Fruit fly (Drosophila melanogaster): Measurements from ENCODE around the gene SNF4Agamma.

Gene SNF4Agamma

DNA sequence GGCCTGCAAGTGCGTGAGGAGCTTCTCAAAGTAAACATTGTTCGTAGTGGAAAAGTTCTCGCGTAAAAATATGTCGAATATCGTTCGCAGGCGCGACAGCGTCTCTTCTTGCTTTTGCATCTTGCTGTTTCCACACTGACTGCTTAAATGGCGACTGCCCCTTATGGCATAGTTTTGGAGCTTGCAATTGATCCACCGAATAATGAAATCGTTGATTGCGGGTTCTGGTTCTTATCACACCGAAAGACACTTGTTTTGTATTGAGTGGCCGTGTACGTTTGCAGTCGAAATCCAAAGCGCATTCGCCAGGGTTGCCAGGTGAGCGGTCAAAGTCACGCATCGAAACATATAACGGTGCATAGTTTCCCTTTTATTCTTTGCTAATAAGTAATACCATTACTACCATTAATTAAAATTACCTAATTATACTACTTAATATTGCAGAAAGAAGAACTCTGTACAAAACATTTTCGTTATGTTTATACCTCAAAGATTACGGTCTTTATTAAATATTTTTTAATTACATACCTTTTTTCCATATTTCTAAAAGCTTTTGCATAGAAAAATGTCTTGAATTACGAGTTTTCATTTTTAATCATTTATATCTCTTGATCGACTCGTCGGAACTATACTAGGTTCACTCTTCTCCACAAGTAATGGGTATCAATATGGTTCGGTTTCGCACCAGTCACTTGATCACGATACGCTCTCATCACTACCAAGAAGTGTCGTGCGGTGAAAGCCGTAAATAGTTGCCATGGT is 38.9 kb upstream of the SNF4Agamma start, which contains the start of the genes CG7044 and Tbc1d22 (continued):
- TF ChIP-seq CG10979 (tag; optimal IDR thresholded peaks at IDR 0.05) (peak; percentile 24), Jarid2 (GFP tag; optimal IDR thresholded peaks at IDR 0.05) (no peak), Mrtf (GFP tag; IDR thresholded peaks at IDR 0.05) (no peak; the same call in 2 of the 3 replicates), Abd-B (GFP tag; optimal IDR thresholded peaks at IDR 0.05) (peak; percentile 71), CG10959 (GFP tag; IDR thresholded peaks at IDR 0.05) (0 out of 2 replicates have a peak, but pooled peaks have one; percentile 10), BtbVII (GFP tag; optimal IDR thresholded peaks at IDR 0.05) (no peak), Sox102F (GFP tag; optimal IDR thresholded peaks at IDR 0.05) (no peak), CG13624 (GFP tag; optimal IDR thresholded peaks at IDR 0.05) (peak; percentile 28), Camta (GFP tag; optimal IDR thresholded peaks at IDR 0.05) (no peak), Hr3 (GFP tag; optimal IDR thresholded peaks at IDR 0.05) (peak; percentile 69), HmgZ (tag; optimal IDR thresholded peaks at IDR 0.05) (no peak), Rfx (GFP tag; IDR thresholded peaks at IDR 0.05) (peak; percentile 44; the same call in 1 of the 2 replicates), slou (GFP tag; optimal IDR thresholded peaks at IDR 0.05) (peak; percentile 25), abd-A (tag; optimal IDR thresholded peaks at IDR 0.05) (no peak), br (optimal IDR thresholded peaks at IDR 0.05) (no peak), so (GFP tag; IDR thresholded peaks at IDR 0.05) (no peak), CG3847 (GFP tag; IDR thresholded peaks at IDR 0.05) (peak; percentile 36; the same call in 1 of the 2 replicates), pan (optimal IDR thresholded peaks at IDR 0.05) (peak in 1 of 2 experiments; percentile 19), pan (GFP tag; optimal IDR thresholded peaks at IDR 0.05 in 1 of 2, IDR thresholded peaks at IDR 0.05 in 1 of 2) (peak in 1 of 2 experiments; percentile 33), Hr78 (GFP tag; optimal IDR thresholded peaks at IDR 0.05) (no peak), bowl (GFP tag; IDR thresholded peaks at IDR 0.05) (no peak), CG32767 (GFP tag; IDR thresholded peaks at IDR 0.05) (no peak), Myb (GFP tag; optimal IDR thresholded peaks at IDR 0.05) (peak; percentile 28), gsb-n (tag; optimal IDR thresholded peaks at IDR 0.05) (no peak), bbx (GFP tag; IDR thresholded peaks at IDR 0.05; ENCODE audit: partially characterized antibody) (no peak; the same call in 1 of the 2 replicates), CG8089 (GFP tag; optimal IDR thresholded peaks at IDR 0.05) (peak; percentile 18), CG14014 (GFP tag; IDR thresholded peaks at IDR 0.05) (no peak), da (GFP tag; optimal IDR thresholded peaks at IDR 0.05) (no peak), E2f2 (GFP tag; IDR thresholded peaks at IDR 0.05) (peak; percentile 27; the same call in 1 of the 2 replicates), CG10462 (GFP tag; optimal IDR thresholded peaks at IDR 0.05) (peak; percentile 1), CG17361 (GFP tag; IDR thresholded peaks at IDR 0.05) (peak; percentile 90), B-H1 (GFP tag; IDR thresholded peaks at IDR 0.05) (no peak), CG33213 (GFP tag; optimal IDR thresholded peaks at IDR 0.05) (no peak), CG4360 (GFP tag; IDR thresholded peaks at IDR 0.05) (no peak), inv (GFP tag; IDR thresholded peaks at IDR 0.05; ENCODE audit: partially characterized antibody) (peak; percentile 38; the same call in 1 of the 2 replicates), CG15601 (tag; optimal IDR thresholded peaks at IDR 0.05) (peak; percentile 25), exex (tag; optimal IDR thresholded peaks at IDR 0.05) (no peak), CG3995 (GFP tag; optimal IDR thresholded peaks at IDR 0.05) (peak; percentile 96), phol (tag; optimal IDR thresholded peaks at IDR 0.05) (peak; percentile 57), CG3726 (GFP tag; IDR thresholded peaks at IDR 0.05) (no peak), twi (tag; optimal IDR thresholded peaks at IDR 0.05) (peak; percentile 22)
